Comparison of ENCODE assay signal across 1 fruit fly cellular context in genomic region chr3R:25069569-25069968, dm6.
TF ChIP-seq lines count a peak whose summit lies in the region.

TSS of gene Stt3B (minus strand) at chr3R:25069637.
TSS of gene CG11839 (plus strand) at chr3R:25069927.

TF ChIP-seq in whole organism, embryonic, 481 proteins besides CTCF, POLR2A, EP300 and RAD21 (continued from another document):
- TF ChIP-seq pho (GFP tag; optimal IDR thresholded peaks at IDR 0.05; lab: Kevin White, UChicago) (peak; percentile 85), Trl (optimal IDR thresholded peaks at IDR 0.05; lab: Kevin White, UChicago) (no peak), Trl (GFP tag; optimal IDR thresholded peaks at IDR 0.05; lab: Kevin White, UChicago) (peak; percentile 84), CG4404 (GFP tag; IDR thresholded peaks at IDR 0.05; lab: Robert Waterston, UW) (no peak; the same call in none of the 2 replicates), Side (GFP tag; optimal IDR thresholded peaks at IDR 0.05; lab: Kevin White, UChicago) (peak; percentile 72), CG14014 (GFP tag; IDR thresholded peaks at IDR 0.05; lab: Robert Waterston, UW) (peak; percentile 65), ewg (GFP tag; optimal IDR thresholded peaks at IDR 0.05; lab: Kevin White, UChicago) (no peak), Mad (GFP tag; optimal IDR thresholded peaks at IDR 0.05; lab: Kevin White, UChicago) (peak; percentile 72), CG4820 (GFP tag; optimal IDR thresholded peaks at IDR 0.05; lab: Kevin White, UChicago) (peak; percentile 66), Atf3 (GFP tag; optimal IDR thresholded peaks at IDR 0.05; lab: Kevin White, UChicago) (peak; percentile 45), mam (GFP tag; optimal IDR thresholded peaks at IDR 0.05; lab: Kevin White, UChicago) (peak; percentile 86)
